Fruit fly (Drosophila melanogaster) whole organism, embryonic: Measurements from ENCODE around the gene Gclm.

Experiments used
- Antp ChIP-seq: fragments of 200-800 bp; sonication (Bioruptor generic); optimal IDR thresholded peaks from 3 replicates; lab custom pipeline; 2016; ENCODE audit warnings: missing biosample characterization, missing genetic modification characterization
- BEAF-32 ChIP-seq: fragments of 200-800 bp; sonication (Bioruptor generic); optimal IDR thresholded peaks from 3 replicates; lab custom pipeline; 2017; ENCODE audit warnings: missing biosample characterization, missing genetic modification characterization, mild to moderate bottlenecking, moderate library complexity, missing genetic modification reagents
- CG10321 ChIP-seq: fragments of 200-800 bp; sonication (Bioruptor generic); IDR thresholded peaks from 2 replicates; pipeline ENCODE4 v1.3.6; 2022; ENCODE audit warnings: missing biosample characterization, missing genetic modification characterization
- CG11456 ChIP-seq: fragments of 200-800 bp; sonication (Bioruptor generic); IDR thresholded peaks from 3 replicates; pipeline ENCODE4 v1.3.6; 2022; ENCODE audit warnings: missing biosample characterization, missing genetic modification characterization
- CG15269 ChIP-seq: fragments of 200-800 bp; sonication (Bioruptor generic); optimal IDR thresholded peaks from 2 replicates; lab custom pipeline; 2018; ENCODE audit warnings: missing biosample characterization, mild to moderate bottlenecking, missing genetic modification characterization, moderate library complexity
- CG1603 ChIP-seq: fragments of 200-800 bp; sonication (Bioruptor generic); optimal IDR thresholded peaks from 2 replicates; lab custom pipeline; 2019; ENCODE audit warnings: missing biosample characterization, mild to moderate bottlenecking, missing genetic modification characterization, moderate library complexity
- CG1647 ChIP-seq: fragments of 200-800 bp; sonication (Bioruptor generic); optimal IDR thresholded peaks from 3 replicates; lab custom pipeline; 2016; ENCODE audit warnings: missing biosample characterization, missing genetic modification characterization
- CG17359 ChIP-seq: fragments of 200-800 bp; sonication (Bioruptor generic); optimal IDR thresholded peaks from 3 replicates; lab custom pipeline; 2018; ENCODE audit warnings: missing biosample characterization, mild to moderate bottlenecking, missing genetic modification characterization, moderate library complexity
- CG17385 ChIP-seq: fragments of 200-800 bp; sonication (Bioruptor generic); optimal IDR thresholded peaks from 3 replicates; lab custom pipeline; 2018; ENCODE audit warnings: missing biosample characterization, mild to moderate bottlenecking, missing genetic modification characterization
- CG18262 ChIP-seq: fragments of 200-800 bp; optimal IDR thresholded peaks from 3 replicates; lab custom pipeline; 2019; ENCODE audit warnings: missing biosample characterization, mild to moderate bottlenecking, missing genetic modification characterization, moderate library complexity
- CG2129 ChIP-seq: fragments of 200-800 bp; sonication (Bioruptor generic); IDR thresholded peaks from 2 replicates; pipeline ENCODE4 v1.3.6; 2022; ENCODE audit warnings: missing biosample characterization, missing genetic modification characterization; ENCODE audit not compliant: partially characterized antibody
- CG3065 ChIP-seq: fragments of 200-800 bp; sonication (Bioruptor generic); optimal IDR thresholded peaks from 2 replicates; lab custom pipeline; 2016; ENCODE audit warnings: missing biosample characterization, missing genetic modification characterization
- CG31224 ChIP-seq: fragments of 200-800 bp; sonication (Bioruptor generic); IDR thresholded peaks from 2 replicates; pipeline ENCODE4 v1.3.6; 2022; ENCODE audit warnings: missing biosample characterization, missing genetic modification characterization
- CG33557 ChIP-seq: fragments of 200-800 bp; sonication (Bioruptor generic); optimal IDR thresholded peaks from 2 replicates; lab custom pipeline; 2019; ENCODE audit warnings: missing biosample characterization, mild to moderate bottlenecking, missing genetic modification characterization, moderate library complexity
- CG34376 ChIP-seq: fragments of 200-800 bp; sonication (Bioruptor generic); optimal IDR thresholded peaks from 2 replicates; lab custom pipeline; 2018; ENCODE audit warnings: missing biosample characterization, mild to moderate bottlenecking, missing genetic modification characterization
- CG4328 ChIP-seq: fragments of 200-800 bp; sonication (Bioruptor generic); optimal IDR thresholded peaks from 3 replicates; lab custom pipeline; 2017; ENCODE audit warnings: missing biosample characterization, missing genetic modification reagents, missing genetic modification characterization
- CG4404 ChIP-seq: fragments of 200-800 bp; sonication (Bioruptor generic); IDR thresholded peaks from 2 replicates; pipeline ENCODE4 v1.3.6; 2022; ENCODE audit warnings: missing biosample characterization, missing genetic modification characterization
- CG4707 ChIP-seq: fragments of 200-800 bp; sonication (Bioruptor generic); optimal IDR thresholded peaks from 2 replicates; lab custom pipeline; 2018; ENCODE audit warnings: missing biosample characterization, mild to moderate bottlenecking, missing genetic modification characterization, moderate library complexity
- CG6854 ChIP-seq: fragments of 200-800 bp; sonication (Bioruptor generic); optimal IDR thresholded peaks from 3 replicates; lab custom pipeline; 2017; ENCODE audit warnings: missing biosample characterization, mild to moderate bottlenecking, missing genetic modification characterization
- CG7271 ChIP-seq: fragments of 200-800 bp; sonication (Bioruptor generic); optimal IDR thresholded peaks from 2 replicates; lab custom pipeline; 2018; ENCODE audit warnings: missing biosample characterization, mild to moderate bottlenecking, missing genetic modification characterization, moderate library complexity
- CG8765 ChIP-seq: fragments of 200-800 bp; sonication (Bioruptor generic); IDR thresholded peaks from 2 replicates; pipeline ENCODE4 v1.3.6; 2022; ENCODE audit warnings: missing biosample characterization, missing genetic modification characterization
- Dip3 ChIP-seq: fragments of 200-800 bp; sonication (Bioruptor generic); optimal IDR thresholded peaks from 3 replicates; lab custom pipeline; 2016; ENCODE audit warnings: missing biosample characterization, missing genetic modification characterization
- Fer1 ChIP-seq: fragments of 200-800 bp; sonication (Bioruptor generic); optimal IDR thresholded peaks from 2 replicates; lab custom pipeline; 2017; ENCODE audit warnings: missing biosample characterization, mild to moderate bottlenecking, missing genetic modification characterization
- H2.0 ChIP-seq: fragments of 200-800 bp; sonication (Bioruptor generic); IDR thresholded peaks from 2 replicates; pipeline ENCODE4 v1.3.6; 2022; ENCODE audit warnings: missing biosample characterization, missing genetic modification characterization
- MBD-R2 ChIP-seq: fragments of 200-800 bp; sonication (Bioruptor generic); IDR thresholded peaks from 2 replicates; pipeline ENCODE4 v1.3.6; 2022; ENCODE audit warnings: missing biosample characterization, missing genetic modification characterization
- NC2β ChIP-seq: fragments of 200-800 bp; sonication (Bioruptor generic); optimal IDR thresholded peaks from 2 replicates; lab custom pipeline; 2016; ENCODE audit warnings: missing biosample characterization, missing genetic modification characterization
- NfI ChIP-seq: fragments of 200-800 bp; sonication (Bioruptor generic); optimal IDR thresholded peaks from 3 replicates; lab custom pipeline; 2018; ENCODE audit warnings: missing biosample characterization, mild to moderate bottlenecking, missing genetic modification characterization, moderate library complexity
- Pdp1 ChIP-seq, 2 experiments: fragments of 200-800 bp; sonication (Bioruptor generic); optimal IDR thresholded peaks; 3 replicates each; lab custom pipeline; 2016; ENCODE audit warnings: missing biosample characterization in 2 of 2, missing genetic modification characterization in 2 of 2, mild to moderate bottlenecking in 1 of 2, moderate library complexity in 1 of 2
- Taf1 ChIP-seq: fragments of 200-800 bp; sonication (Bioruptor generic); IDR thresholded peaks from 2 replicates; pipeline ENCODE4 v1.3.6; 2022; ENCODE audit warnings: missing biosample characterization, missing genetic modification characterization
- al ChIP-seq: fragments of 200-800 bp; sonication (Bioruptor generic); IDR thresholded peaks from 2 replicates; pipeline ENCODE4 v1.3.6; 2022; ENCODE audit warnings: missing biosample characterization, missing genetic modification characterization
- bab2 ChIP-seq: fragments of 200-800 bp; sonication (Bioruptor generic); optimal IDR thresholded peaks from 2 replicates; lab custom pipeline; 2016; ENCODE audit warnings: missing biosample characterization, missing genetic modification characterization
- bowl ChIP-seq: fragments of 200-800 bp; sonication (Bioruptor generic); IDR thresholded peaks from 2 replicates; pipeline ENCODE4 v1.3.6; 2022; ENCODE audit warnings: missing biosample characterization, missing genetic modification characterization
- bsh ChIP-seq, 2 experiments: fragments of 200-800 bp; sonication (Bioruptor generic); optimal IDR thresholded peaks; 2 replicates each; lab custom pipeline; 2017 to 2018; ENCODE audit warnings: mild to moderate bottlenecking in 2 of 2, missing biosample characterization in 2 of 2, missing genetic modification characterization in 2 of 2, moderate library complexity in 1 of 2
- cato ChIP-seq: fragments of 200-800 bp; sonication (Bioruptor generic); optimal IDR thresholded peaks from 2 replicates; lab custom pipeline; 2016; ENCODE audit warnings: missing biosample characterization, missing genetic modification characterization, borderline replicate concordance
- crp ChIP-seq, 2 experiments: fragments of 200-800 bp; sonication (Bioruptor generic); optimal IDR thresholded peaks; 2 replicates in 1 of 2; 3 replicates in 1 of 2; lab custom pipeline; 2017; ENCODE audit warnings: missing biosample characterization in 2 of 2, missing genetic modification characterization in 2 of 2, mild to moderate bottlenecking in 1 of 2, moderate library complexity in 1 of 2
- dati ChIP-seq: fragments of 200-800 bp; sonication (Bioruptor generic); IDR thresholded peaks from 2 replicates; pipeline ENCODE4 v1.3.6; 2022; ENCODE audit warnings: missing biosample characterization, missing genetic modification characterization
- dmrt11E ChIP-seq: fragments of 200-800 bp; sonication (Bioruptor generic); optimal IDR thresholded peaks from 3 replicates; lab custom pipeline; 2018; ENCODE audit warnings: missing biosample characterization, mild to moderate bottlenecking, missing genetic modification characterization, moderate library complexity
- ems ChIP-seq: fragments of 200-800 bp; sonication (Bioruptor generic); optimal IDR thresholded peaks from 3 replicates; lab custom pipeline; 2016; ENCODE audit warnings: missing biosample characterization, missing genetic modification characterization
- eve ChIP-seq, 2 experiments: fragments of >200 bp; optimal IDR thresholded peaks; 2 replicates each; lab custom pipeline; 2017; ENCODE audit warnings: missing biosample characterization in 2 of 2, missing genetic modification characterization in 2 of 2
- exex ChIP-seq: fragments of 200-800 bp; sonication (Bioruptor generic); optimal IDR thresholded peaks from 4 replicates; lab custom pipeline; 2018; ENCODE audit warnings: missing biosample characterization, mild to moderate bottlenecking, missing genetic modification characterization, moderate library complexity
- gce ChIP-seq: fragments of 200-800 bp; sonication (Bioruptor generic); IDR thresholded peaks from 3 replicates; pipeline ENCODE4 v1.3.6; 2022; ENCODE audit warnings: missing biosample characterization, missing genetic modification characterization
- gcm2 ChIP-seq: fragments of 200-800 bp; sonication (Bioruptor generic); optimal IDR thresholded peaks from 2 replicates; lab custom pipeline; 2016; ENCODE audit warnings: missing biosample characterization, missing genetic modification characterization
- gfzf ChIP-seq: fragments of 200-800 bp; sonication (Bioruptor generic); optimal IDR thresholded peaks from 2 replicates; lab custom pipeline; 2016; ENCODE audit warnings: missing biosample characterization, mild to moderate bottlenecking, missing genetic modification characterization, moderate library complexity
- mld ChIP-seq: fragments of 200-800 bp; sonication (Bioruptor generic); IDR thresholded peaks from 3 replicates; pipeline ENCODE4 v1.3.6; 2022; ENCODE audit warnings: missing biosample characterization, missing genetic modification characterization; ENCODE audit not compliant: partially characterized antibody
- pho ChIP-seq: fragments of 200-800 bp; sonication (Bioruptor generic); optimal IDR thresholded peaks from 2 replicates; lab custom pipeline; 2016; ENCODE audit warnings: missing biosample characterization, missing genetic modification characterization
- psq ChIP-seq: fragments of 200-800 bp; sonication (Bioruptor generic); optimal IDR thresholded peaks from 2 replicates; lab custom pipeline; 2017; ENCODE audit warnings: missing biosample characterization, missing genetic modification characterization
- ro ChIP-seq: fragments of 200-800 bp; sonication (Bioruptor generic); IDR thresholded peaks from 2 replicates; pipeline ENCODE4 v1.3.6; 2022; ENCODE audit warnings: missing biosample characterization, missing genetic modification characterization
- sd ChIP-seq: fragments of 200-800 bp; sonication (Bioruptor generic); optimal IDR thresholded peaks from 3 replicates; lab custom pipeline; 2018; ENCODE audit warnings: missing biosample characterization, mild to moderate bottlenecking, missing genetic modification characterization, moderate library complexity
- tio ChIP-seq: fragments of 200-800 bp; sonication (Bioruptor generic); optimal IDR thresholded peaks from 2 replicates; lab custom pipeline; 2017; ENCODE audit warnings: missing biosample characterization, missing genetic modification characterization, inconsistent platforms
- unpg ChIP-seq: fragments of 200-800 bp; sonication (Bioruptor generic); optimal IDR thresholded peaks from 3 replicates; lab custom pipeline; 2018; ENCODE audit warnings: missing biosample characterization, mild to moderate bottlenecking, missing genetic modification characterization, moderate library complexity
- z ChIP-seq: fragments of 200-800 bp; sonication (Bioruptor generic); IDR thresholded peaks from 3 replicates; pipeline ENCODE4 v1.3.6; 2022; ENCODE audit warnings: missing biosample characterization, missing genetic modification characterization

Gclm gene

DNA sequence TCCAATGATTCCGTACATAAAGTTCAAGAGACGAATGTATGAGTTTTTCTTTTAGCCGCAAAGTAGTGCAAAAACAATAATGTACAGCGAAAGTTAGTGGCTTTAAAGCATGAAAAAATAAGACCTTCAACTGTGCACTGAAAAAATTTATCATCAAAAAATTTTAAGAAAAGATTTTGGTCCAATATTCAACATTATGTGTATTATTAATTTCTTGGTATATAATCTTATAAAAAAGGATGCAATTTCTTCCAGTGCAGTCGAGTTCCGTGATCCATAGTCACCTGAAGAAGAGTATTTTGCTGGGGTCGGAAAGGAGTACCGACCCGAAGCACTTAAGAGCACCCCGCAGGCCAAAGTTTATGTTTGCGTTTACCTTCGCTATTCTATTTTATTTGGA lies 17.7 kb downstream of the Gclm start (continued):
- TF ChIP-seq CG6854 (GFP tag; lab: Kevin White, UChicago) (no peak), bowl (no peak), CG33557 (no peak), CG34376 (GFP tag; lab: Kevin White, UChicago) (no peak), cato (GFP tag; lab: Kevin White, UChicago) (no peak), MBD-R2 (GFP tag; lab: Robert Waterston, UW) (no peak), CG18262 (tag; lab: Kevin White, UChicago) (no peak), dati (GFP tag; lab: Robert Waterston, UW) (no peak), CG15269 (tag; lab: Kevin White, UChicago) (peak; percentile 5), CG7271 (tag; lab: Kevin White, UChicago) (no peak), CG17359 (no peak), Dip3 (no peak), al (GFP tag; lab: Robert Waterston, UW) (no peak), ems (GFP tag; lab: Kevin White, UChicago) (no peak), CG4404 (GFP tag; lab: Robert Waterston, UW) (no peak), NC2β (no peak), CG4328 (GFP tag; lab: Kevin White, UChicago) (no peak), pho (GFP tag; lab: Kevin White, UChicago) (no peak), CG31224 (GFP tag; lab: Robert Waterston, UW) (peak; percentile 6; the same call in 1 of the 2 replicates), Pdp1 (GFP tag; optimal IDR thresholded peaks at IDR 0.05; lab: Kevin White, UChicago) (no peak), gfzf (GFP tag; lab: Kevin White, UChicago) (no peak), CG4707 (no peak), sd (tag; lab: Kevin White, UChicago) (no peak), ro (GFP tag; lab: Robert Waterston, UW) (no peak), CG11456 (GFP tag; lab: Robert Waterston, UW) (no peak), CG8765 (GFP tag; lab: Robert Waterston, UW) (no peak), CG10321 (GFP tag; lab: Robert Waterston, UW) (0 out of 2 replicates have a peak, but pooled peaks have one; percentile 4), Taf1 (no peak), CG2129 (GFP tag; lab: Robert Waterston, UW) (no peak), mld (GFP tag; lab: Robert Waterston, UW) (no peak), H2.0 (peak; percentile 65; the same call in 1 of the 2 replicates), CG17385 (peak; percentile 20), gcm2 (GFP tag; lab: Kevin White, UChicago) (no peak), CG3065 (GFP tag; lab: Kevin White, UChicago) (no peak), bsh (GFP tag; optimal IDR thresholded peaks at IDR 0.05; lab: Kevin White, UChicago) (peak in 1 of 2 experiments; percentile 45), psq (GFP tag; lab: Kevin White, UChicago) (no peak), BEAF-32 (GFP tag; lab: Kevin White, UChicago) (no peak), exex (tag; lab: Kevin White, UChicago) (no peak), dmrt11E (peak; percentile 31), CG1603 (tag; lab: Kevin White, UChicago) (no peak), crp (GFP tag; optimal IDR thresholded peaks at IDR 0.05; lab: Kevin White, UChicago) (no peak), Fer1 (GFP tag; lab: Kevin White, UChicago) (no peak), NfI (GFP tag; lab: Kevin White, UChicago) (peak; percentile 7), unpg (GFP tag; lab: Kevin White, UChicago) (peak; percentile 3), Antp (no peak), CG1647 (GFP tag; lab: Kevin White, UChicago) (no peak), eve (GFP tag; optimal IDR thresholded peaks at IDR 0.05; lab: Kevin White, UChicago) (peak in 1 of 2 experiments; percentile 33), bab2 (GFP tag; lab: Kevin White, UChicago) (no peak), gce (GFP tag; lab: Robert Waterston, UW) (no peak), z (GFP tag; lab: Robert Waterston, UW) (no peak), tio (GFP tag; lab: Kevin White, UChicago) (peak; percentile 37)
